Fruit fly (Drosophila melanogaster) whole organism, adult: Measurements from ENCODE around the gene can.

ENCODE experiments used
- CG14711 ChIP-seq: fragments of 200-800 bp; sonication (Bioruptor generic); optimal IDR thresholded peaks from 2 replicates; lab custom pipeline; 2018; ENCODE audit warnings: missing biosample characterization, mild to moderate bottlenecking, missing genetic modification characterization, moderate library complexity
- CG7045 ChIP-seq: fragments of 200-800 bp; sonication (Bioruptor generic); optimal IDR thresholded peaks from 2 replicates; lab custom pipeline; 2017; ENCODE audit warnings: missing biosample characterization, mild to moderate bottlenecking, missing genetic modification characterization
- CG7101 ChIP-seq: fragments of 200-800 bp; sonication (Bioruptor generic); optimal IDR thresholded peaks from 2 replicates; lab custom pipeline; 2018; ENCODE audit warnings: missing biosample characterization, mild to moderate bottlenecking, missing genetic modification characterization, moderate library complexity
- Clk ChIP-seq: fragments of 200-800 bp; sonication (Bioruptor generic); optimal IDR thresholded peaks from 2 replicates; lab custom pipeline; 2017; ENCODE audit warnings: missing biosample characterization, missing genetic modification characterization
- Crg-1 ChIP-seq: fragments of 200-800 bp; sonication (Bioruptor generic); optimal IDR thresholded peaks from 2 replicates; lab custom pipeline; 2016; ENCODE audit warnings: missing biosample characterization, missing genetic modification characterization
- Hr96 ChIP-seq: fragments of 200-800 bp; sonication (Bioruptor generic); optimal IDR thresholded peaks from 2 replicates; lab custom pipeline; 2016; ENCODE audit warnings: missing biosample characterization, missing genetic modification characterization
- Mnt ChIP-seq: fragments of 200-800 bp; sonication (Bioruptor generic); optimal IDR thresholded peaks from 2 replicates; lab custom pipeline; 2016; ENCODE audit warnings: missing biosample characterization, mild to moderate bottlenecking, missing genetic modification characterization
- cnc ChIP-seq, 2 experiments: fragments of >200 bp; optimal IDR thresholded peaks; 2 replicates each; lab custom pipeline; 2017
- tj ChIP-seq: fragments of 200-800 bp; sonication (Bioruptor generic); optimal IDR thresholded peaks from 3 replicates; lab custom pipeline; 2017; ENCODE audit warnings: missing biosample characterization, mild to moderate bottlenecking, missing genetic modification characterization, moderate library complexity

- TF ChIP-seq CG14711 (tag; lab: Kevin White, UChicago) (no peak), CG7045 (GFP tag; lab: Kevin White, UChicago) (no peak), Hr96 (GFP tag; lab: Kevin White, UChicago) (no peak), cnc (optimal IDR thresholded peaks at IDR 0.05; lab: Kevin White, UChicago) (no peak), Crg-1 (GFP tag; lab: Kevin White, UChicago) (no peak), Clk (GFP tag; lab: Kevin White, UChicago) (no peak), tj (GFP tag; lab: Kevin White, UChicago) (no peak), Mnt (GFP tag; lab: Kevin White, UChicago) (no peak), CG7101 (tag; lab: Kevin White, UChicago) (no peak)
Observed at dm6 chr3L:10242243-10242642, 24.7 kb downstream of the can start.
